Worm (Caenorhabditis elegans) whole organism, late embryonic: ENCODE measurements around the gene del-9.

Experiments used
- ceh-22 ChIP-seq: sonication (generic microtip); optimal IDR thresholded peaks from 2 replicates; lab custom pipeline; 2017; ENCODE audit warnings: missing biosample characterization, missing genetic modification characterization
- nfya-1 ChIP-seq: sonication (generic microtip); optimal IDR thresholded peaks from 2 replicates; lab custom pipeline; 2017; ENCODE audit warnings: missing genetic modification characterization, mild to moderate bottlenecking, missing compliant biosample characterization, antibody characterized with exemption, moderate library complexity

ce11 chrX:3618842-3619241 lies 1.7 kb upstream of the del-9 start:
- TF ChIP-seq nfya-1 (tag; lab: Kevin White, UChicago) (no peak), ceh-22 (tag; lab: Kevin White, UChicago) (no peak)
